Worm (Caenorhabditis elegans) whole organism, mixed stage, embryonic: Measurements from ENCODE around the gene gon-14.

ENCODE experiments used
- ceh-39 ChIP-seq: fragments of 150-350 bp; optimal IDR thresholded peaks from 2 replicates; lab custom pipeline; 2014; ENCODE audit warnings: missing biosample characterization, missing genetic modification characterization
- elt-1 ChIP-seq: sonication (generic microtip); optimal IDR thresholded peaks from 2 replicates; lab custom pipeline; 2017; ENCODE audit warnings: missing genetic modification characterization, mild to moderate bottlenecking, missing compliant biosample characterization, antibody characterized with exemption, moderate library complexity, borderline replicate concordance; ENCODE audit not compliant: insufficient read depth
- lin-13 ChIP-seq: fragments of 150-350 bp; optimal IDR thresholded peaks from 2 replicates; lab custom pipeline; 2014; ENCODE audit warnings: missing biosample characterization, missing genetic modification characterization
- lsy-2 ChIP-seq: fragments of 150-350 bp; optimal IDR thresholded peaks from 2 replicates; lab custom pipeline; 2014; ENCODE audit warnings: missing biosample characterization, missing genetic modification characterization
- mab-5 ChIP-seq: fragments of 150-350 bp; optimal IDR thresholded peaks from 2 replicates; lab custom pipeline; 2014; ENCODE audit warnings: missing biosample characterization, missing genetic modification characterization
- nhr-12 ChIP-seq: fragments of 150-350 bp; optimal IDR thresholded peaks from 2 replicates; lab custom pipeline; 2014; ENCODE audit warnings: missing biosample characterization, missing genetic modification characterization
- nhr-76 ChIP-seq: sonication (generic microtip); optimal IDR thresholded peaks from 2 replicates; lab custom pipeline; 2017; ENCODE audit warnings: missing biosample characterization, missing genetic modification characterization
- sem-2 ChIP-seq: fragments of 200-800 bp; sonication (Bioruptor generic); optimal IDR thresholded peaks from 2 replicates; lab custom pipeline; 2018; ENCODE audit warnings: mild to moderate bottlenecking, missing genetic modification characterization, missing compliant biosample characterization
- unc-120 ChIP-seq: sonication (generic microtip); optimal IDR thresholded peaks from 2 replicates; lab custom pipeline; 2017; ENCODE audit warnings: missing genetic modification characterization, missing compliant biosample characterization; ENCODE audit not compliant: poor library complexity, severe bottlenecking
- unc-62 ChIP-seq: fragments of 150-350 bp; optimal IDR thresholded peaks from 2 replicates; lab custom pipeline; 2014; ENCODE audit warnings: missing biosample characterization, missing genetic modification reagents, missing genetic modification characterization

- TF ChIP-seq sem-2 (GFP tag; lab: Kevin White, UChicago) (no peak), mab-5 (tag; lab: Kevin White, UChicago) (no peak), unc-120 (tag; lab: Kevin White, UChicago) (no peak), lsy-2 (tag; lab: Kevin White, UChicago) (no peak), unc-62 (GFP tag; lab: Kevin White, UChicago) (no peak), lin-13 (tag; lab: Kevin White, UChicago) (no peak), elt-1 (tag; lab: Kevin White, UChicago) (no peak), nhr-12 (tag; lab: Kevin White, UChicago) (no peak), ceh-39 (tag; lab: Kevin White, UChicago) (no peak), nhr-76 (tag; lab: Kevin White, UChicago) (no peak)
These were observed 20.9 kb upstream of the gon-14 start for ce11 chrV:6631866-6632265.
